Fruit fly (Drosophila melanogaster) whole organism, embryonic: ENCODE results near the gene Rtnl2.

Experiments used
- CG11695 ChIP-seq: fragments of 200-800 bp; sonication (Bioruptor generic); IDR thresholded peaks from 3 replicates; pipeline ENCODE4 v1.3.6; 2022; ENCODE audit warnings: missing biosample characterization, missing genetic modification characterization
- CG12104 ChIP-seq: fragments of 200-800 bp; sonication (Bioruptor generic); optimal IDR thresholded peaks from 3 replicates; lab custom pipeline; 2016; ENCODE audit warnings: missing biosample characterization, missing genetic modification characterization
- CG12155 ChIP-seq: fragments of 200-800 bp; sonication (Bioruptor generic); optimal IDR thresholded peaks from 3 replicates; lab custom pipeline; 2016; ENCODE audit warnings: missing biosample characterization, missing genetic modification characterization
- CG12236 ChIP-seq: fragments of 200-800 bp; sonication (Bioruptor generic); optimal IDR thresholded peaks from 2 replicates; lab custom pipeline; 2016; ENCODE audit warnings: missing biosample characterization, missing genetic modification characterization
- CG1233 ChIP-seq: fragments of 200-800 bp; sonication (Bioruptor generic); optimal IDR thresholded peaks from 4 replicates; lab custom pipeline; 2018; ENCODE audit warnings: missing biosample characterization, mild to moderate bottlenecking, missing genetic modification characterization
- CG12942 ChIP-seq: fragments of 200-800 bp; sonication (Bioruptor generic); optimal IDR thresholded peaks from 3 replicates; lab custom pipeline; 2016; ENCODE audit warnings: missing biosample characterization, missing genetic modification characterization
- CG1529 ChIP-seq: fragments of 200-800 bp; sonication (Bioruptor generic); optimal IDR thresholded peaks from 3 replicates; lab custom pipeline; 2018; ENCODE audit warnings: missing biosample characterization, missing genetic modification characterization
- CG1602 ChIP-seq: fragments of 200-800 bp; sonication (Bioruptor generic); optimal IDR thresholded peaks from 3 replicates; lab custom pipeline; 2016; ENCODE audit warnings: missing biosample characterization, missing genetic modification characterization
- CG1832 ChIP-seq: fragments of 200-800 bp; sonication (Bioruptor generic); optimal IDR thresholded peaks from 2 replicates; lab custom pipeline; 2017; ENCODE audit warnings: missing biosample characterization, mild to moderate bottlenecking, missing genetic modification characterization, inconsistent platforms
- CG2678 ChIP-seq: fragments of 200-800 bp; sonication (Bioruptor generic); optimal IDR thresholded peaks from 3 replicates; lab custom pipeline; 2019; ENCODE audit warnings: missing biosample characterization, mild to moderate bottlenecking, missing genetic modification characterization, moderate library complexity
- CG34422 ChIP-seq: fragments of 200-800 bp; sonication (Bioruptor generic); IDR thresholded peaks from 3 replicates; pipeline ENCODE4 v1.3.6; 2022; ENCODE audit warnings: missing biosample characterization, missing genetic modification characterization
- CG4424 ChIP-seq: fragments of 200-800 bp; sonication (Bioruptor generic); optimal IDR thresholded peaks from 3 replicates; lab custom pipeline; 2016; ENCODE audit warnings: missing biosample characterization, missing genetic modification characterization
- CG4820 ChIP-seq: fragments of 200-800 bp; sonication (Bioruptor generic); optimal IDR thresholded peaks from 3 replicates; lab custom pipeline; 2016; ENCODE audit warnings: missing biosample characterization, missing genetic modification characterization
- CG5245 ChIP-seq: fragments of 200-800 bp; sonication (Bioruptor generic); optimal IDR thresholded peaks from 3 replicates; lab custom pipeline; 2016; ENCODE audit warnings: missing biosample characterization, missing genetic modification characterization
- CG6689 ChIP-seq: fragments of 200-800 bp; sonication (Bioruptor generic); IDR thresholded peaks from 2 replicates; pipeline ENCODE4 v1.3.6; 2022; ENCODE audit warnings: missing biosample characterization, missing genetic modification characterization
- CG7556 ChIP-seq: fragments of 200-800 bp; sonication (Bioruptor generic); optimal IDR thresholded peaks from 2 replicates; lab custom pipeline; 2017; ENCODE audit warnings: missing biosample characterization, mild to moderate bottlenecking, missing genetic modification characterization
- CG7839 ChIP-seq: fragments of 200-800 bp; sonication (Bioruptor generic); optimal IDR thresholded peaks from 3 replicates; lab custom pipeline; 2018; ENCODE audit warnings: missing biosample characterization, mild to moderate bottlenecking, missing genetic modification characterization, moderate library complexity
- CG8089 ChIP-seq: fragments of 200-800 bp; sonication (Bioruptor generic); optimal IDR thresholded peaks from 3 replicates; lab custom pipeline; 2016; ENCODE audit warnings: missing biosample characterization, missing genetic modification characterization
- CG8388 ChIP-seq: fragments of 200-800 bp; sonication (Bioruptor generic); optimal IDR thresholded peaks from 2 replicates; lab custom pipeline; 2019; ENCODE audit warnings: missing biosample characterization, mild to moderate bottlenecking, missing genetic modification characterization, moderate library complexity
- CG9876 ChIP-seq: fragments of 200-800 bp; sonication (Bioruptor generic); optimal IDR thresholded peaks from 2 replicates; lab custom pipeline; 2016; ENCODE audit warnings: missing biosample characterization, missing genetic modification characterization
- Chrac-16 ChIP-seq: fragments of 200-800 bp; sonication (Bioruptor generic); optimal IDR thresholded peaks from 3 replicates; lab custom pipeline; 2016; ENCODE audit warnings: missing biosample characterization, missing genetic modification characterization
- CoRest ChIP-seq: fragments of 200-800 bp; sonication (Bioruptor generic); optimal IDR thresholded peaks from 3 replicates; lab custom pipeline; 2018; ENCODE audit warnings: missing biosample characterization, mild to moderate bottlenecking, missing genetic modification characterization, moderate library complexity
- Dref ChIP-seq: fragments of 200-800 bp; sonication (Bioruptor generic); IDR thresholded peaks from 2 replicates; pipeline ENCODE4 v1.3.6; 2022; ENCODE audit warnings: missing biosample characterization, missing genetic modification characterization
- Eip74EF ChIP-seq, 2 experiments: fragments of 200-800 bp in 1 of 2; fragments of >200 bp in 1 of 2; sonication (Bioruptor generic) in 1 of 2; optimal IDR thresholded peaks; 2 replicates each; lab custom pipeline; 2017 to 2019; ENCODE audit warnings: missing biosample characterization in 2 of 2, missing genetic modification characterization in 2 of 2, mild to moderate bottlenecking in 1 of 2, moderate library complexity in 1 of 2
- H15 ChIP-seq: fragments of 200-800 bp; sonication (Bioruptor generic); IDR thresholded peaks from 3 replicates; pipeline ENCODE4 v1.3.6; 2022; ENCODE audit warnings: missing biosample characterization, missing genetic modification characterization
- HHEX ChIP-seq: fragments of 200-800 bp; sonication (Bioruptor generic); optimal IDR thresholded peaks from 3 replicates; lab custom pipeline; 2017; ENCODE audit warnings: missing biosample characterization, mild to moderate bottlenecking, missing genetic modification characterization, missing genetic modification reagents
- Hr3 ChIP-seq: fragments of 200-800 bp; sonication (Bioruptor generic); optimal IDR thresholded peaks from 3 replicates; lab custom pipeline; 2016; ENCODE audit warnings: missing biosample characterization, missing genetic modification characterization
- Hsf ChIP-seq: fragments of 200-800 bp; sonication (Bioruptor generic); optimal IDR thresholded peaks from 3 replicates; lab custom pipeline; 2016; ENCODE audit warnings: missing biosample characterization, missing genetic modification characterization
- Med ChIP-seq: fragments of 200-800 bp; sonication (Bioruptor generic); peaks from one replicate; lab custom pipeline; 2016; ENCODE audit warnings: missing biosample characterization, missing genetic modification characterization, mild to moderate bottlenecking, inconsistent platforms, moderate library complexity
- Nf-YB ChIP-seq: fragments of 200-800 bp; sonication (Bioruptor generic); optimal IDR thresholded peaks from 3 replicates; lab custom pipeline; 2019; ENCODE audit warnings: missing biosample characterization, mild to moderate bottlenecking, missing genetic modification characterization, moderate library complexity
- Oli ChIP-seq: fragments of 200-800 bp; sonication (Bioruptor generic); optimal IDR thresholded peaks from 2 replicates; lab custom pipeline; 2018; ENCODE audit warnings: missing biosample characterization, mild to moderate bottlenecking, missing genetic modification characterization, moderate library complexity
- Side ChIP-seq: fragments of 200-800 bp; sonication (Bioruptor generic); optimal IDR thresholded peaks from 2 replicates; lab custom pipeline; 2016; ENCODE audit warnings: missing biosample characterization, missing genetic modification characterization
- Sox100B ChIP-seq: fragments of 200-800 bp; sonication (Bioruptor generic); optimal IDR thresholded peaks from 3 replicates; lab custom pipeline; 2018; ENCODE audit warnings: missing biosample characterization, mild to moderate bottlenecking, missing genetic modification characterization
- Sox102F ChIP-seq: fragments of 200-800 bp; sonication (Bioruptor generic); optimal IDR thresholded peaks from 2 replicates; lab custom pipeline; 2018; ENCODE audit warnings: missing biosample characterization, mild to moderate bottlenecking, missing genetic modification characterization, moderate library complexity
- Trl ChIP-seq, 3 experiments: fragments of >200 bp in 2 of 3; fragments of 200-800 bp in 1 of 3; sonication (Bioruptor generic) in 1 of 3; optimal IDR thresholded peaks; 2 replicates in 1 of 3; 3 replicates in 2 of 3; lab custom pipeline; 2016 to 2017; ENCODE audit warnings: missing biosample characterization in 1 of 3, missing genetic modification characterization in 1 of 3
- Xbp1 ChIP-seq: fragments of 200-800 bp; sonication (Bioruptor generic); optimal IDR thresholded peaks from 3 replicates; lab custom pipeline; 2016; ENCODE audit warnings: missing biosample characterization, mild to moderate bottlenecking, missing genetic modification characterization
- crp ChIP-seq, 2 experiments: fragments of 200-800 bp; sonication (Bioruptor generic); optimal IDR thresholded peaks; 2 replicates in 1 of 2; 3 replicates in 1 of 2; lab custom pipeline; 2017; ENCODE audit warnings: missing biosample characterization in 2 of 2, missing genetic modification characterization in 2 of 2, mild to moderate bottlenecking in 1 of 2, moderate library complexity in 1 of 2
- dmrt99B ChIP-seq: fragments of 200-800 bp; sonication (Bioruptor generic); optimal IDR thresholded peaks from 2 replicates; lab custom pipeline; 2018; ENCODE audit warnings: missing biosample characterization, mild to moderate bottlenecking, missing genetic modification characterization, moderate library complexity
- esg ChIP-seq: fragments of 200-800 bp; sonication (Bioruptor generic); conservative IDR thresholded peaks from 2 replicates; pipeline ENCODE4 v1.3.6; 2022; ENCODE audit warnings: missing biosample characterization, missing genetic modification characterization
- ewg ChIP-seq: fragments of 200-800 bp; sonication (Bioruptor generic); optimal IDR thresholded peaks from 3 replicates; lab custom pipeline; 2017; ENCODE audit warnings: mild to moderate bottlenecking, missing biosample characterization, missing genetic modification reagents, missing genetic modification characterization
- gce ChIP-seq: fragments of 200-800 bp; sonication (Bioruptor generic); IDR thresholded peaks from 3 replicates; pipeline ENCODE4 v1.3.6; 2022; ENCODE audit warnings: missing biosample characterization, missing genetic modification characterization
- kah ChIP-seq: fragments of 200-800 bp; sonication (Bioruptor generic); optimal IDR thresholded peaks from 2 replicates; lab custom pipeline; 2018; ENCODE audit warnings: missing biosample characterization, mild to moderate bottlenecking, missing genetic modification characterization
- lmd ChIP-seq: fragments of 200-800 bp; sonication (Bioruptor generic); IDR thresholded peaks from 2 replicates; pipeline ENCODE4 v1.3.6; 2022; ENCODE audit warnings: missing biosample characterization, missing genetic modification characterization
- p53 ChIP-seq: fragments of 200-800 bp; sonication (Bioruptor generic); optimal IDR thresholded peaks from 2 replicates; lab custom pipeline; 2016; ENCODE audit warnings: missing biosample characterization, missing genetic modification characterization
- ranshi ChIP-seq: fragments of 200-800 bp; sonication (Bioruptor generic); IDR thresholded peaks from 2 replicates; pipeline ENCODE4 v1.3.6; 2022; ENCODE audit warnings: missing biosample characterization, missing genetic modification characterization
- row ChIP-seq: fragments of 200-800 bp; sonication (Bioruptor generic); IDR thresholded peaks from 3 replicates; pipeline ENCODE4 v1.3.6; 2022; ENCODE audit warnings: missing biosample characterization, missing genetic modification characterization
- run ChIP-seq: fragments of 200-800 bp; sonication (Bioruptor generic); optimal IDR thresholded peaks from 3 replicates; lab custom pipeline; 2018; ENCODE audit warnings: missing biosample characterization, mild to moderate bottlenecking, missing genetic modification characterization
- sens ChIP-seq: fragments of 200-800 bp; sonication (Bioruptor generic); peaks from one replicate; lab custom pipeline; 2016; ENCODE audit warnings: missing biosample characterization, missing genetic modification characterization
- ssp ChIP-seq: fragments of 200-800 bp; sonication (Bioruptor generic); IDR thresholded peaks from 2 replicates; pipeline ENCODE4 v1.3.6; 2022; ENCODE audit warnings: missing biosample characterization, missing genetic modification characterization
- wor ChIP-seq: fragments of 200-800 bp; sonication (Bioruptor generic); IDR thresholded peaks from 2 replicates; pipeline ENCODE4 v1.3.6; 2022; ENCODE audit warnings: missing biosample characterization, missing genetic modification characterization

Rtnl2 gene

dm6 chr3R:7490884-7491283 lies 39.2 kb downstream of the Rtnl2 start (continued):
- TF ChIP-seq CG34422 (GFP tag; lab: Robert Waterston, UW) (0 out of 3 replicates have a peak, but pooled peaks have one; percentile 46), Xbp1 (peak; percentile 62), CG4424 (GFP tag; lab: Kevin White, UChicago) (peak; percentile 67), CG12104 (GFP tag; lab: Kevin White, UChicago) (peak; percentile 52), CG7839 (tag; lab: Kevin White, UChicago) (peak; percentile 74), CG9876 (GFP tag; lab: Kevin White, UChicago) (no peak), CG4820 (GFP tag; lab: Kevin White, UChicago) (peak; percentile 62), H15 (GFP tag; lab: Robert Waterston, UW) (0 out of 3 replicates have a peak, but pooled peaks have one; percentile 38), Trl (optimal IDR thresholded peaks at IDR 0.05; lab: Kevin White, UChicago) (no peak), Trl (GFP tag; optimal IDR thresholded peaks at IDR 0.05; lab: Kevin White, UChicago) (no peak), sens (peak; percentile 69), CG12155 (GFP tag; lab: Kevin White, UChicago) (peak; percentile 26), run (tag; lab: Kevin White, UChicago) (peak; percentile 35), gce (GFP tag; lab: Robert Waterston, UW) (0 out of 3 replicates have a peak, but pooled peaks have one; percentile 10), lmd (GFP tag; lab: Robert Waterston, UW) (peak; percentile 36; the same call in 1 of the 2 replicates), Eip74EF (GFP tag; optimal IDR thresholded peaks at IDR 0.05; lab: Kevin White, UChicago) (peak in 1 of 2 experiments; percentile 52), row (GFP tag; lab: Robert Waterston, UW) (peak; percentile 44), CG1602 (GFP tag; lab: Kevin White, UChicago) (peak; percentile 55), CG1529 (GFP tag; lab: Kevin White, UChicago) (peak; percentile 11), CG11695 (peak; percentile 36; the same call in 1 of the 3 replicates), CG8388 (peak; percentile 66), CG5245 (GFP tag; lab: Kevin White, UChicago) (peak; percentile 20), dmrt99B (tag; lab: Kevin White, UChicago) (peak; percentile 89), esg (GFP tag; lab: Robert Waterston, UW) (peak; percentile 58), Sox100B (peak; percentile 89), crp (GFP tag; optimal IDR thresholded peaks at IDR 0.05; lab: Kevin White, UChicago) (no peak), Nf-YB (GFP tag; lab: Kevin White, UChicago) (no peak), ranshi (GFP tag; lab: Robert Waterston, UW) (peak; percentile 40; the same call in 1 of the 2 replicates), wor (GFP tag; lab: Robert Waterston, UW) (peak; percentile 46; the same call in 1 of the 2 replicates), Hr3 (GFP tag; lab: Kevin White, UChicago) (peak; percentile 44), ewg (peak; percentile 48), ssp (GFP tag; lab: Robert Waterston, UW) (peak; percentile 39; the same call in 1 of the 2 replicates), CG2678 (tag; lab: Kevin White, UChicago) (peak; percentile 81), Hsf (peak; percentile 30), CG12236 (GFP tag; lab: Kevin White, UChicago) (no peak), p53 (no peak), kah (GFP tag; lab: Kevin White, UChicago) (peak; percentile 54), HHEX (GFP tag; lab: Kevin White, UChicago) (peak; percentile 43), CG6689 (peak; percentile 45; the same call in 1 of the 2 replicates), CoRest (peak; percentile 78), Med (peak; percentile 24), Oli (tag; lab: Kevin White, UChicago) (peak; percentile 80), CG1233 (GFP tag; lab: Kevin White, UChicago) (peak; percentile 61), CG12942 (GFP tag; lab: Kevin White, UChicago) (peak; percentile 20), CG1832 (GFP tag; lab: Kevin White, UChicago) (no peak), Chrac-16 (GFP tag; lab: Kevin White, UChicago) (peak; percentile 31), CG8089 (no peak), Dref (GFP tag; lab: Robert Waterston, UW) (no peak), CG7556 (GFP tag; lab: Kevin White, UChicago) (peak; percentile 55), Sox102F (GFP tag; lab: Kevin White, UChicago) (peak; percentile 90), Side (GFP tag; lab: Kevin White, UChicago) (no peak)
